Fruit fly (Drosophila melanogaster): ENCODE results near the gene CG18048.

- TF ChIP-seq Dfd (GFP tag; optimal IDR thresholded peaks at IDR 0.05) (no peak), Myc (optimal IDR thresholded peaks at IDR 0.05) (no peak), Mio (GFP tag; optimal IDR thresholded peaks at IDR 0.05) (no peak), usp (GFP tag; optimal IDR thresholded peaks at IDR 0.05) (no peak), Dif (GFP tag; optimal IDR thresholded peaks at IDR 0.05; ENCODE audit: partially characterized antibody) (no peak), sage (GFP tag; optimal IDR thresholded peaks at IDR 0.05) (no peak), tai (GFP tag; optimal IDR thresholded peaks at IDR 0.05) (no peak), ey (GFP tag; optimal IDR thresholded peaks at IDR 0.05) (no peak)
These were observed 10.9 kb upstream of the CG18048 start, which contains the start of gene Osi19 for dm6 chr3R:6334906-6335433.

Measured in whole organism, wandering third instar larva.